Worm (Caenorhabditis elegans): ENCODE measurements around the gene dmsr-5.

DNA sequence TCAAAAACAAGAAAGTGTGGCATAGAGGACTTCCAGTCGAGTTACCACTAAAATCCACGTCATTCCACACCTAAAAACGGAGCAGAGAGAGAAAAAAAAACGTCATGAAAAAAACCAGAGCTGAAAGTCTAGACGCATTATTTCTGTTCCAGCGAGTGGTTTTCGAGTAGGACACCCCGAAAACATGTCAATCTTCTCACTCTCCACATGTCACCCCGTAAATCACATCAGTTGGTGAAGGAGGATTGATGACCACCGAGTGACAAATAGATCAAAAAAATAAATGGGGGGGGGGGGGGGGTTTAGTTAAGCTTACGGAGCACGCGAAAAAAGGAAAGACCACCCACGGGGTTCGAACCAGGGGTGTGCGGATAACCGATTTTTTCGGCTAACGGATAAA is 37.3 kb downstream of the dmsr-5 start:
- TF ChIP-seq T22C8.4 (GFP tag; IDR thresholded peaks at IDR 0.05) (no peak), klf-2 (GFP tag; conservative IDR thresholded peaks at IDR 0.05) (no peak), ztf-23 (GFP tag; IDR thresholded peaks at IDR 0.05) (no peak), cog-1 (tag; optimal IDR thresholded peaks at IDR 0.05) (no peak), med-1 (GFP tag; optimal IDR thresholded peaks at IDR 0.05; ENCODE audit: insufficient read depth) (no peak), flt-1 (GFP tag; IDR thresholded peaks at IDR 0.05) (no peak), ztf-29 (GFP tag; IDR thresholded peaks at IDR 0.05) (no peak)

All from whole organism, midembryonic.